Worm (Caenorhabditis elegans): ENCODE measurements around the gene dyn-1.

DNA sequence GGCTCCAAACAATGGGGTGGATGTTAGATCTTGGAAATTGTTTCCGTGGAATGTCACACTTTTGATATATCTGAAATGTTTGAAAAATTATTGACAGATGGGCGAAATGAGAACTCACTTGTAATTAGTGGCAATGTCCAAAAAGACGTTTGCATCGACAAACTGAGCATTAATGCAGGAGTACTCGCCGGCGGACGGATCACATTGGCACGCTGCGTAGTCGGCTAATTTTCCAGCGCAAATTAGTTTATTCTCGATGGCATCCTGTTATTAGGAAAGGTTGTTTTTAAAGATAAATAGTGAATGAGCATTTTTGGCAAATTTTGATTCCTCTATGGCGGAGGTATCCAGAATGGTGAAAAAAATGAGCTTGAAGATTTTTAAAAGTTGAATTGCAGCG is 17.9 kb upstream of the dyn-1 start:
- no peak for TF ChIP-seq ceh-44 (GFP tag; IDR thresholded peaks at IDR 0.05)
- TF ChIP-seq jun-1 (tag; optimal IDR thresholded peaks at IDR 0.05), result no peak
- TF ChIP-seq arid-1 (GFP tag; conservative IDR thresholded peaks at IDR 0.05), result no peak
- TF ChIP-seq R02D3.7 (tag; optimal IDR thresholded peaks at IDR 0.05), result no peak
- no peak for TF ChIP-seq nhr-28 (tag; optimal IDR thresholded peaks at IDR 0.05)
- no peak for TF ChIP-seq lin-29 (GFP tag; IDR thresholded peaks at IDR 0.05)
- TF ChIP-seq nhr-77 (tag; optimal IDR thresholded peaks at IDR 0.05), result no peak
